Worm (Caenorhabditis elegans): Measurements from ENCODE around the gene F25G6.1.

DNA sequence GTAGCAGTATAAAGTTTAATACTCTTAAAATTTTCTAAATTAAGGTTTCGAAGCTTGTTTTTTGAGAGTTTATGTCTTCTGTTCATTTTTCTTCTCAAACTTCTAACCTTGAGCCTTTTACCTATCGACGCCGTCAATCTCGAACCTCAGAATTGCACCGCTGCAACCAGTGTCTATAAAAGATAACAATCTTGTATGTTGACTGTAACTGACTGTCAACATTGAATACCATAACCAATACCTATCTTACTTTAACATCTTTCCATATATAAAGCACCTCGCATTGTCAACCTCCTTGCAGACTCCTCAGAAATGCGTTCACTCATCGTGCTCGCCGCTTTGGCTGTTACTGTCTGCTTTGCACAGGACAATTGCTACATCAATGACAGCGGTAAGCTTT lies 43.9 kb downstream of the F25G6.1 start, which contains the start of gene grd-5:
- TF ChIP-seq flt-1 (GFP tag; IDR thresholded peaks at IDR 0.05), result no peak
- no peak for TF ChIP-seq ama-1 (optimal IDR thresholded peaks at IDR 0.05)
- TF ChIP-seq ceh-36 (tag; optimal IDR thresholded peaks at IDR 0.05), result no peak
- no peak for TF ChIP-seq aly-1 (tag; optimal IDR thresholded peaks at IDR 0.05)
- TF ChIP-seq ets-7 (tag; optimal IDR thresholded peaks at IDR 0.05), result no peak
- no peak for TF ChIP-seq tbx-37 (GFP tag; conservative IDR thresholded peaks at IDR 0.05)
- TF ChIP-seq hnd-1 (tag; optimal IDR thresholded peaks at IDR 0.05), result no peak
- TF ChIP-seq scrt-1 (GFP tag; IDR thresholded peaks at IDR 0.05), result no peak
